Fruit fly (Drosophila melanogaster): ENCODE results near the gene CG3407.
A peak's percentile ranks its signal among the peaks of the same experiment; 100 is the strongest.

CG3407 gene

dm6 chr2L:3772937-3773623, 40.1 kb downstream of the CG3407 start (continued):
- peak; percentile 72 for TF ChIP-seq Deaf1 (tag; optimal IDR thresholded peaks at IDR 0.05)
- no peak for TF ChIP-seq CG3065 (GFP tag; optimal IDR thresholded peaks at IDR 0.05)
- no peak for TF ChIP-seq CG34376 (GFP tag; optimal IDR thresholded peaks at IDR 0.05)
- TF ChIP-seq hbn (GFP tag; IDR thresholded peaks at IDR 0.05; ENCODE audit: partially characterized antibody): no peak
- peak; percentile 82 for TF ChIP-seq CG2678 (tag; optimal IDR thresholded peaks at IDR 0.05)
- peak; percentile 44 for TF ChIP-seq Xbp1 (GFP tag; optimal IDR thresholded peaks at IDR 0.05)
- no peak for TF ChIP-seq slp2 (GFP tag; optimal IDR thresholded peaks at IDR 0.05)
- TF ChIP-seq Max (GFP tag; optimal IDR thresholded peaks at IDR 0.05): peak; percentile 16
- peak; percentile 47 for TF ChIP-seq CG13775 (GFP tag; optimal IDR thresholded peaks at IDR 0.05)
- peak; percentile 5 for TF ChIP-seq nau (GFP tag; optimal IDR thresholded peaks at IDR 0.05)
- TF ChIP-seq CG1529 (GFP tag; optimal IDR thresholded peaks at IDR 0.05): peak; percentile 60
- TF ChIP-seq psq (GFP tag; optimal IDR thresholded peaks at IDR 0.05): no peak
- no peak for TF ChIP-seq ase (GFP tag; IDR thresholded peaks at IDR 0.05)
- no peak for TF ChIP-seq B-H2 (GFP tag; optimal IDR thresholded peaks at IDR 0.05)
- no peak for TF ChIP-seq CG9797 (GFP tag; optimal IDR thresholded peaks at IDR 0.05)
- peak in 1 of 2 experiments; percentile 7 for TF ChIP-seq dpn (GFP tag; optimal IDR thresholded peaks at IDR 0.05)
- TF ChIP-seq nerfin-2 (GFP tag; IDR thresholded peaks at IDR 0.05; ENCODE audit: partially characterized antibody): no peak
- TF ChIP-seq wor (GFP tag; IDR thresholded peaks at IDR 0.05): no peak
- no peak for TF ChIP-seq Hey (tag; optimal IDR thresholded peaks at IDR 0.05)
- no peak for TF ChIP-seq ewg (GFP tag; optimal IDR thresholded peaks at IDR 0.05)
- 0 out of 2 replicates have a peak, but pooled peaks have one; percentile 11 for TF ChIP-seq vvl (GFP tag; IDR thresholded peaks at IDR 0.05)
- TF ChIP-seq CG10979 (tag; optimal IDR thresholded peaks at IDR 0.05): peak; percentile 70
- TF ChIP-seq dysf (GFP tag; IDR thresholded peaks at IDR 0.05): peak; percentile 68; the same call in 2 of the 3 replicates
- TF ChIP-seq cad (GFP tag; optimal IDR thresholded peaks at IDR 0.05): no peak
- no peak for TF ChIP-seq CG4730 (GFP tag; IDR thresholded peaks at IDR 0.05)
- no peak for TF ChIP-seq CG6765 (GFP tag; optimal IDR thresholded peaks at IDR 0.05)
- no peak for TF ChIP-seq Atf3 (GFP tag; optimal IDR thresholded peaks at IDR 0.05)
- no peak for TF ChIP-seq H15 (GFP tag; IDR thresholded peaks at IDR 0.05)
- TF ChIP-seq CG6689 (GFP tag; IDR thresholded peaks at IDR 0.05): peak; percentile 55; the same call in 1 of the 2 replicates
- TF ChIP-seq disco-r (GFP tag; optimal IDR thresholded peaks at IDR 0.05): no peak
- TF ChIP-seq Vsx1 (GFP tag; optimal IDR thresholded peaks at IDR 0.05): no peak
- TF ChIP-seq CHES-1-like (GFP tag; optimal IDR thresholded peaks at IDR 0.05): no peak
- no peak for TF ChIP-seq CG10462 (GFP tag; optimal IDR thresholded peaks at IDR 0.05)
- TF ChIP-seq stc (GFP tag; IDR thresholded peaks at IDR 0.05): no peak
- TF ChIP-seq CG1647 (GFP tag; optimal IDR thresholded peaks at IDR 0.05): no peak
- peak; percentile 49 for TF ChIP-seq Dek (tag; optimal IDR thresholded peaks at IDR 0.05)
- no peak for TF ChIP-seq ash1 (GFP tag; optimal IDR thresholded peaks at IDR 0.05)
- no peak for TF ChIP-seq CG10959 (GFP tag; IDR thresholded peaks at IDR 0.05)
- no peak for TF ChIP-seq luna (GFP tag; optimal IDR thresholded peaks at IDR 0.05)
- TF ChIP-seq sug (tag; optimal IDR thresholded peaks at IDR 0.05): peak; percentile 32
- TF ChIP-seq org-1 (GFP tag; optimal IDR thresholded peaks at IDR 0.05): no peak
- TF ChIP-seq CG12299 (tag; optimal IDR thresholded peaks at IDR 0.05): no peak
- TF ChIP-seq Doc3 (GFP tag; IDR thresholded peaks at IDR 0.05; ENCODE audit: partially characterized antibody): no peak
- TF ChIP-seq Meics (GFP tag; optimal IDR thresholded peaks at IDR 0.05): peak; percentile 65
- TF ChIP-seq Hmx (GFP tag; optimal IDR thresholded peaks at IDR 0.05): no peak
- peak; percentile 45 for TF ChIP-seq Sox100B (GFP tag; optimal IDR thresholded peaks at IDR 0.05)
- TF ChIP-seq Camta (GFP tag; optimal IDR thresholded peaks at IDR 0.05): no peak
- TF ChIP-seq CG8089 (GFP tag; optimal IDR thresholded peaks at IDR 0.05): no peak
- no peak for TF ChIP-seq CG13894 (tag; optimal IDR thresholded peaks at IDR 0.05)
- no peak for TF ChIP-seq lbe (GFP tag; optimal IDR thresholded peaks at IDR 0.05)

Data from whole organism, embryonic.